Worm (Caenorhabditis elegans) whole organism, L4/young adult: Measurements from ENCODE around the gene basl-1.

Experiments
- W03F9.2 ChIP-seq: fragments of 150-350 bp; optimal IDR thresholded peaks from 2 replicates; lab custom pipeline; 2014; ENCODE audit warnings: missing biosample characterization, missing genetic modification characterization
- dao-5 ChIP-seq: sonication (generic microtip); optimal IDR thresholded peaks from 2 replicates; lab custom pipeline; 2016; ENCODE audit warnings: missing genotype, missing genetic modification characterization, moderate library complexity, missing compliant biosample characterization
- him-1 ChIP-seq: sonication (generic microtip); optimal IDR thresholded peaks from 2 replicates; lab custom pipeline; 2016; ENCODE audit warnings: missing genotype, missing genetic modification reagents, missing genetic modification characterization, missing compliant biosample characterization

ce11 chrIII:5614648-5615047 lies at the start of gene basl-1:
- no peak for TF ChIP-seq W03F9.2 (tag; lab: Kevin White, UChicago)
- no peak for TF ChIP-seq him-1 (tag; lab: Kevin White, UChicago)
- no peak for TF ChIP-seq dao-5 (tag; lab: Kevin White, UChicago)
